Worm (Caenorhabditis elegans): Measurements from ENCODE around the gene dhs-7.

DNA sequence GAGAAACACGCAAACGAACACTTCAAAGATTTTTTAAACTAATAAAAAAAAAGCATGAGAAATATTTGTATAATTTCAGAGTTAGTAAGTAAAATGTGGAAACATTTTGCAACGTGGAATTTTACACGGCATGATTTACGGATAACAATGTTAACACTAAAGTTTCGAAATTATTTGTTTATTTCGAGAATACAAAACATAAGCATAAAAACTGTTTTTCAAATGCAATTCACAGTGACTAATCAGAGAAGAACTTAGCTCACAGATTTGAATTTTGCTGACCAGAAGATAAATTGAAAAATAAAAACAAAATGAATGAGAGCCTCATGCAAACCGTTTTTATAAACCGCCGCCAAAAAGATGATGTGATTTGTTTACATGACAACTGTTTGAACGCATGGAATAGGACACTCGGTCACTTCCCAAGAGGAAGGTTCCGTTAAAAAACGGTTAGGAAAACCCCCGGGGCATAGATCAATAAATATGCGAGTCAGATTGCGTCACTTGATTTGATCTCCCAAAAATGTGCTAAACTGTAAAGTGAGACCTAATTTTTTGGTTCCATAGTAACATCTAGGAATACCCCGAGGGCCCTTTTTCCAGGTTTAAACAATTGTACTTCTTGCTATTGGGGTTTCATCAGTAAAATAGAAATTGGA lies 17.7 kb upstream of the dhs-7 start, which contains the start of gene clh-3:
- TF ChIP-seq hmbx-1 (tag; optimal IDR thresholded peaks at IDR 0.05) (no peak), B0310.2 (tag; optimal IDR thresholded peaks at IDR 0.05) (no peak), hmg-4 (GFP tag; optimal IDR thresholded peaks at IDR 0.05) (no peak), ama-1 (optimal IDR thresholded peaks at IDR 0.05) (no peak), scrt-1 (GFP tag; IDR thresholded peaks at IDR 0.05) (no peak)
